Worm (Caenorhabditis elegans): ENCODE measurements around the gene glc-1.

- TF ChIP-seq mxl-1 (tag; optimal IDR thresholded peaks at IDR 0.05) (no peak), F33H1.4 (GFP tag; IDR thresholded peaks at IDR 0.05) (no peak), lir-1 (GFP tag; conservative IDR thresholded peaks at IDR 0.05) (no peak), let-607 (tag; optimal IDR thresholded peaks at IDR 0.05) (no peak), C06A6.2 (GFP tag; conservative IDR thresholded peaks at IDR 0.05) (no peak), aptf-3 (GFP tag; IDR thresholded peaks at IDR 0.05) (no peak), K12H6.12 (tag; optimal IDR thresholded peaks at IDR 0.05) (no peak), F22D6.2 (tag; optimal IDR thresholded peaks at IDR 0.05) (no peak), xnd-1 (tag; optimal IDR thresholded peaks at IDR 0.05) (no peak), unc-62 (GFP tag; optimal IDR thresholded peaks at IDR 0.05) (no peak), repo-1 (tag; optimal IDR thresholded peaks at IDR 0.05) (no peak), snpc-4 (GFP tag; optimal IDR thresholded peaks at IDR 0.05) (no peak), snpc-4 (tag; optimal IDR thresholded peaks at IDR 0.05) (no peak), F10E7.11 (tag; optimal IDR thresholded peaks at IDR 0.05) (no peak), pha-4 (tag; optimal IDR thresholded peaks at IDR 0.05) (no peak)
Observed at ce11 chrV:16232180-16232579, 12.7 kb downstream of the glc-1 start, which contains the start of gene gst-22.
